Worm (Caenorhabditis elegans): ENCODE measurements around the gene T21D12.12.

T21D12.12 gene

ce11 chrIV:269107-269506 lies 2.9 kb downstream of the T21D12.12 start, which contains the start of gene T21D12.11:
Gene T21D12.11, plus strand, starts transcription at chrIV:269407.
- TF ChIP-seq ceh-16 (tag; optimal IDR thresholded peaks at IDR 0.05) (no peak), ceh-82 (tag; optimal IDR thresholded peaks at IDR 0.05) (no peak), elt-2 (tag; optimal IDR thresholded peaks at IDR 0.05) (no peak), nhr-28 (tag; optimal IDR thresholded peaks at IDR 0.05) (no peak), ceh-28 (tag; optimal IDR thresholded peaks at IDR 0.05) (no peak)

ce11 chrIV:273299-273698 lies 7.1 kb downstream of the T21D12.12 start, which contains the start of gene srh-282:
Gene srh-282, minus strand, starts transcription at chrIV:273399.
- TF ChIP-seq pqm-1 (tag; optimal IDR thresholded peaks at IDR 0.05) (no peak), elt-3 (tag; optimal IDR thresholded peaks at IDR 0.05) (no peak), nhr-76 (tag; optimal IDR thresholded peaks at IDR 0.05) (no peak), jun-1 (tag; optimal IDR thresholded peaks at IDR 0.05) (no peak), elt-2 (tag; optimal IDR thresholded peaks at IDR 0.05) (no peak), tbx-2 (tag; optimal IDR thresholded peaks at IDR 0.05) (no peak), R02D3.7 (tag; optimal IDR thresholded peaks at IDR 0.05) (no peak), mml-1 (tag; optimal IDR thresholded peaks at IDR 0.05) (no peak), nhr-25 (tag; optimal IDR thresholded peaks at IDR 0.05) (no peak), nhr-11 (tag; optimal IDR thresholded peaks at IDR 0.05) (no peak), egl-27 (tag; optimal IDR thresholded peaks at IDR 0.05) (no peak), fos-1 (tag; optimal IDR thresholded peaks at IDR 0.05) (no peak), lin-15B (tag; optimal IDR thresholded peaks at IDR 0.05) (no peak), hmg-11 (tag; optimal IDR thresholded peaks at IDR 0.05) (no peak), nhr-43 (tag; optimal IDR thresholded peaks at IDR 0.05; ENCODE audit: poor library complexity, severe bottlenecking) (no peak)

ce11 chrIV:274185-274584 lies 7.9 kb downstream of the T21D12.12 start, which contains the start of gene sma-10:
Gene sma-10, plus strand, starts transcription at chrIV:274420.
- TF ChIP-seq mml-1 (tag; optimal IDR thresholded peaks at IDR 0.05) (no peak), nhr-25 (tag; optimal IDR thresholded peaks at IDR 0.05) (no peak), mdl-1 (tag; optimal IDR thresholded peaks at IDR 0.05) (no peak), tbx-2 (tag; optimal IDR thresholded peaks at IDR 0.05) (no peak), fos-1 (tag; optimal IDR thresholded peaks at IDR 0.05) (no peak), daf-12 (tag; optimal IDR thresholded peaks at IDR 0.05) (no peak), nhr-67 (tag; optimal IDR thresholded peaks at IDR 0.05) (no peak), fkh-10 (GFP tag; optimal IDR thresholded peaks at IDR 0.05) (no peak), lin-15B (tag; optimal IDR thresholded peaks at IDR 0.05) (no peak), ceh-9 (tag; optimal IDR thresholded peaks at IDR 0.05) (no peak), jun-1 (tag; optimal IDR thresholded peaks at IDR 0.05) (peak; percentile 82), nhr-76 (tag; optimal IDR thresholded peaks at IDR 0.05) (no peak), nhr-28 (tag; optimal IDR thresholded peaks at IDR 0.05) (no peak), ztf-11 (tag; optimal IDR thresholded peaks at IDR 0.05) (no peak), egl-5 (tag; optimal IDR thresholded peaks at IDR 0.05) (no peak), egl-27 (tag; optimal IDR thresholded peaks at IDR 0.05) (no peak), nhr-11 (tag; optimal IDR thresholded peaks at IDR 0.05) (no peak), ztf-4 (tag; optimal IDR thresholded peaks at IDR 0.05) (no peak), unc-39 (tag; optimal IDR thresholded peaks at IDR 0.05) (no peak), pha-4 (tag; optimal IDR thresholded peaks at IDR 0.05) (peak; percentile 82), snpc-4 (tag; optimal IDR thresholded peaks at IDR 0.05) (no peak), lsy-12 (tag; optimal IDR thresholded peaks at IDR 0.05) (no peak), ceh-16 (tag; optimal IDR thresholded peaks at IDR 0.05) (no peak), ZK546.5 (tag; optimal IDR thresholded peaks at IDR 0.05) (no peak), fkh-2 (tag; optimal IDR thresholded peaks at IDR 0.05) (no peak), unc-62 (GFP tag; optimal IDR thresholded peaks at IDR 0.05) (no peak), R02D3.7 (tag; optimal IDR thresholded peaks at IDR 0.05) (no peak), nhr-77 (tag; optimal IDR thresholded peaks at IDR 0.05) (no peak), aly-2 (tag; optimal IDR thresholded peaks at IDR 0.05) (no peak), ama-1 (optimal IDR thresholded peaks at IDR 0.05) (no peak), zag-1 (tag; optimal IDR thresholded peaks at IDR 0.05) (no peak), elt-1 (tag; optimal IDR thresholded peaks at IDR 0.05) (no peak), ceh-82 (tag; optimal IDR thresholded peaks at IDR 0.05) (no peak), nhr-43 (tag; optimal IDR thresholded peaks at IDR 0.05; ENCODE audit: poor library complexity, severe bottlenecking) (peak; percentile 0), sea-2 (GFP tag; optimal IDR thresholded peaks at IDR 0.05) (no peak), elt-3 (tag; optimal IDR thresholded peaks at IDR 0.05) (peak in 2 of 3 experiments; percentile 17 to 58), nhr-23 (tag; optimal IDR thresholded peaks at IDR 0.05) (peak; percentile 76), ceh-28 (tag; optimal IDR thresholded peaks at IDR 0.05) (peak; percentile 65), pqm-1 (tag; optimal IDR thresholded peaks at IDR 0.05) (peak; percentile 98), hmg-11 (tag; optimal IDR thresholded peaks at IDR 0.05) (no peak), nhr-12 (tag; optimal IDR thresholded peaks at IDR 0.05) (no peak), skn-1 (tag; optimal IDR thresholded peaks at IDR 0.05) (no peak), nfya-1 (tag; optimal IDR thresholded peaks at IDR 0.05; ENCODE audit: insufficient read depth) (peak; percentile 29), nhr-237 (tag; optimal IDR thresholded peaks at IDR 0.05) (no peak), eor-1 (tag; optimal IDR thresholded peaks at IDR 0.05) (no peak), lin-39 (tag; optimal IDR thresholded peaks at IDR 0.05) (no peak), elt-2 (tag; optimal IDR thresholded peaks at IDR 0.05) (peak; percentile 97)
